Worm (Caenorhabditis elegans): ENCODE results near the gene srz-23.

ce11 chrIV:3504144-3504543, 50.7 kb downstream of the srz-23 start, which contains the start of gene srz-83:
- no peak for TF ChIP-seq peb-1 (tag; optimal IDR thresholded peaks at IDR 0.05)
- TF ChIP-seq nhr-12 (tag; optimal IDR thresholded peaks at IDR 0.05), result no peak
- no peak for TF ChIP-seq alr-1 (tag; optimal IDR thresholded peaks at IDR 0.05)
- TF ChIP-seq zag-1 (tag; optimal IDR thresholded peaks at IDR 0.05), result no peak
- TF ChIP-seq ama-1 (optimal IDR thresholded peaks at IDR 0.05), result no peak
- TF ChIP-seq ztf-4 (tag; optimal IDR thresholded peaks at IDR 0.05), result no peak
- TF ChIP-seq unc-39 (tag; optimal IDR thresholded peaks at IDR 0.05), result no peak
- no peak for TF ChIP-seq elt-3 (tag; optimal IDR thresholded peaks at IDR 0.05)
- no peak for TF ChIP-seq R02D3.7 (tag; optimal IDR thresholded peaks at IDR 0.05)
- no peak for TF ChIP-seq ceh-82 (tag; optimal IDR thresholded peaks at IDR 0.05)
- TF ChIP-seq lin-39 (tag; optimal IDR thresholded peaks at IDR 0.05), result no peak
- no peak for TF ChIP-seq sma-9 (GFP tag; optimal IDR thresholded peaks at IDR 0.05)
- no peak for TF ChIP-seq sma-9 (tag; optimal IDR thresholded peaks at IDR 0.05)
- TF ChIP-seq fos-1 (tag; optimal IDR thresholded peaks at IDR 0.05), result no peak

All from whole organism, L2 larva.